Worm (Caenorhabditis elegans) whole organism, L3 larva: Measurements from ENCODE around the gene srlf-16.

ENCODE experiments used
- ZK546.5 ChIP-seq: sonication (generic microtip); optimal IDR thresholded peaks from 2 replicates; lab custom pipeline; 2017; ENCODE audit warnings: missing biosample characterization, missing genetic modification characterization
- aly-2 ChIP-seq: fragments of 150-350 bp; optimal IDR thresholded peaks from 2 replicates; lab custom pipeline; 2014; ENCODE audit warnings: missing biosample characterization, missing genetic modification characterization
- ama-1 ChIP-seq: fragments of 150-350 bp; optimal IDR thresholded peaks from 2 replicates; lab custom pipeline; 2018
- ceh-16 ChIP-seq: sonication (generic microtip); optimal IDR thresholded peaks from 2 replicates; lab custom pipeline; 2017; ENCODE audit warnings: missing biosample characterization, missing genetic modification characterization
- ceh-28 ChIP-seq: fragments of 150-350 bp; optimal IDR thresholded peaks from 2 replicates; lab custom pipeline; 2014; ENCODE audit warnings: missing biosample characterization, missing genetic modification reagents, missing genetic modification characterization
- ceh-82 ChIP-seq: fragments of 150-350 bp; optimal IDR thresholded peaks from 2 replicates; lab custom pipeline; 2014; ENCODE audit warnings: missing biosample characterization, missing genetic modification characterization
- ceh-9 ChIP-seq: sonication (generic microtip); optimal IDR thresholded peaks from 2 replicates; lab custom pipeline; 2018; ENCODE audit warnings: missing biosample characterization, missing genetic modification characterization
- daf-12 ChIP-seq: fragments of 150-350 bp; optimal IDR thresholded peaks from 2 replicates; lab custom pipeline; 2014; ENCODE audit warnings: missing biosample characterization, missing genetic modification reagents, missing genetic modification characterization
- egl-27 ChIP-seq: sonication (generic microtip); optimal IDR thresholded peaks from 4 replicates; lab custom pipeline; 2017; ENCODE audit warnings: missing biosample characterization, missing genetic modification reagents, missing genetic modification characterization
- egl-5 ChIP-seq: fragments of 150-350 bp; optimal IDR thresholded peaks from 2 replicates; lab custom pipeline; 2017; ENCODE audit warnings: missing biosample characterization, missing genetic modification reagents, missing genetic modification characterization, inconsistent platforms
- elt-1 ChIP-seq: fragments of 150-350 bp; optimal IDR thresholded peaks from 2 replicates; lab custom pipeline; 2014; ENCODE audit warnings: missing biosample characterization, missing genetic modification characterization
- elt-2 ChIP-seq: sonication (generic microtip); optimal IDR thresholded peaks from 2 replicates; lab custom pipeline; 2016; ENCODE audit warnings: missing genetic modification reagents, mild to moderate bottlenecking, missing genetic modification characterization, missing compliant biosample characterization
- eor-1 ChIP-seq, 2 experiments: fragments of 150-350 bp; optimal IDR thresholded peaks; 2 replicates each; lab custom pipeline; 2014 to 2018; ENCODE audit warnings: missing biosample characterization in 2 of 2, missing genetic modification characterization in 2 of 2
- fkh-10 ChIP-seq: sonication (generic microtip); optimal IDR thresholded peaks from 2 replicates; lab custom pipeline; 2017; ENCODE audit warnings: missing biosample characterization, missing genetic modification reagents, missing genetic modification characterization
- fkh-2 ChIP-seq: fragments of 150-350 bp; optimal IDR thresholded peaks from 2 replicates; lab custom pipeline; 2014; ENCODE audit warnings: missing biosample characterization, missing genetic modification reagents, missing genetic modification characterization
- hmg-11 ChIP-seq: sonication (generic microtip); optimal IDR thresholded peaks from 2 replicates; lab custom pipeline; 2016; ENCODE audit warnings: missing genetic modification characterization, missing compliant biosample characterization
- jun-1 ChIP-seq: fragments of 150-350 bp; optimal IDR thresholded peaks from 2 replicates; lab custom pipeline; 2014; ENCODE audit warnings: missing biosample characterization, missing genetic modification reagents, missing genetic modification characterization
- lin-15B ChIP-seq: fragments of 150-350 bp; optimal IDR thresholded peaks from 2 replicates; lab custom pipeline; 2014; ENCODE audit warnings: missing biosample characterization, missing genetic modification characterization
- lin-39 ChIP-seq: fragments of 150-350 bp; optimal IDR thresholded peaks from 2 replicates; lab custom pipeline; 2018; ENCODE audit warnings: missing biosample characterization, missing genetic modification reagents, missing genetic modification characterization
- lsy-12 ChIP-seq: sonication (generic microtip); optimal IDR thresholded peaks from 2 replicates; lab custom pipeline; 2016; ENCODE audit warnings: mild to moderate bottlenecking, missing genetic modification characterization, missing compliant biosample characterization
- mml-1 ChIP-seq: fragments of 150-350 bp; sonication (generic microtip); optimal IDR thresholded peaks from 3 replicates; lab custom pipeline; 2014; ENCODE audit warnings: missing biosample characterization, missing genetic modification characterization
- nfya-1 ChIP-seq: sonication (generic microtip); optimal IDR thresholded peaks from 2 replicates; lab custom pipeline; 2017; ENCODE audit warnings: missing genetic modification characterization, mild to moderate bottlenecking, missing compliant biosample characterization, antibody characterized with exemption, moderate library complexity; ENCODE audit not compliant: insufficient read depth
- nhr-11 ChIP-seq: fragments of 150-350 bp; optimal IDR thresholded peaks from 2 replicates; lab custom pipeline; 2014; ENCODE audit warnings: missing biosample characterization, missing genetic modification characterization
- nhr-12 ChIP-seq: fragments of 150-350 bp; optimal IDR thresholded peaks from 2 replicates; lab custom pipeline; 2014; ENCODE audit warnings: missing biosample characterization, missing genetic modification characterization
- nhr-43 ChIP-seq: sonication (generic microtip); optimal IDR thresholded peaks from 2 replicates; lab custom pipeline; 2016; ENCODE audit warnings: mild to moderate bottlenecking, missing genetic modification characterization, missing compliant biosample characterization; ENCODE audit not compliant: poor library complexity, severe bottlenecking
- nhr-67 ChIP-seq: fragments of 150-350 bp; optimal IDR thresholded peaks from 2 replicates; lab custom pipeline; 2014; ENCODE audit warnings: missing biosample characterization, missing genetic modification characterization
- nhr-76 ChIP-seq: fragments of 150-350 bp; sonication (generic microtip); optimal IDR thresholded peaks from 5 replicates; lab custom pipeline; 2014; ENCODE audit warnings: missing biosample characterization, missing genetic modification characterization
- nhr-77 ChIP-seq: fragments of 150-350 bp; optimal IDR thresholded peaks from 2 replicates; lab custom pipeline; 2014; ENCODE audit warnings: missing biosample characterization, missing genetic modification characterization
- pha-4 ChIP-seq: fragments of 150-350 bp; optimal IDR thresholded peaks from 2 replicates; lab custom pipeline; 2014; ENCODE audit warnings: missing biosample characterization, missing genetic modification reagents, missing genetic modification characterization
- pqm-1 ChIP-seq: fragments of 150-350 bp; optimal IDR thresholded peaks from 2 replicates; lab custom pipeline; 2017; ENCODE audit warnings: missing biosample characterization, missing genetic modification characterization, inconsistent platforms
- sea-2 ChIP-seq: fragments of 150-350 bp; sonication (generic microtip); optimal IDR thresholded peaks from 4 replicates; lab custom pipeline; 2014; ENCODE audit warnings: missing biosample characterization, missing genetic modification reagents, missing genetic modification characterization
- skn-1 ChIP-seq: fragments of 150-350 bp; optimal IDR thresholded peaks from 2 replicates; lab custom pipeline; 2014; ENCODE audit warnings: missing biosample characterization, missing genetic modification characterization
- snpc-4 ChIP-seq: fragments of 150-350 bp; optimal IDR thresholded peaks from 2 replicates; lab custom pipeline; 2014; ENCODE audit warnings: missing biosample characterization, missing genetic modification characterization
- tbx-2 ChIP-seq: sonication (generic microtip); optimal IDR thresholded peaks from 2 replicates; lab custom pipeline; 2016; ENCODE audit warnings: mild to moderate bottlenecking, missing genetic modification characterization, missing compliant biosample characterization
- unc-39 ChIP-seq: sonication (generic microtip); optimal IDR thresholded peaks from 4 replicates; lab custom pipeline; 2017; ENCODE audit warnings: missing biosample characterization, missing genetic modification characterization
- unc-62 ChIP-seq: fragments of 150-350 bp; sonication (generic microtip); optimal IDR thresholded peaks from 4 replicates; lab custom pipeline; 2014; ENCODE audit warnings: missing biosample characterization, missing genetic modification reagents, missing genetic modification characterization
- zag-1 ChIP-seq: fragments of 150-350 bp; optimal IDR thresholded peaks from 2 replicates; lab custom pipeline; 2014; ENCODE audit warnings: missing biosample characterization, missing genetic modification characterization

The srlf-16 gene

ce11 chrV:8079813-8080212 lies 24.8 kb upstream of the srlf-16 start:
- TF ChIP-seq tbx-2 (tag; lab: Kevin White, UChicago) (no peak), nhr-11 (tag; lab: Kevin White, UChicago) (no peak), sea-2 (GFP tag; lab: Kevin White, UChicago) (no peak)

ce11 chrV:8081579-8081978 lies 23.0 kb upstream of the srlf-16 start, which contains the start of gene str-131:
TSS of gene str-131 (minus strand) at chrV:8081679.
- TF ChIP-seq nfya-1 (tag; lab: Kevin White, UChicago) (no peak), snpc-4 (tag; lab: Kevin White, UChicago) (no peak), nhr-77 (no peak), aly-2 (tag; lab: Kevin White, UChicago) (no peak), egl-5 (no peak), lin-39 (no peak), nhr-43 (no peak), elt-2 (tag; lab: Kevin White, UChicago) (no peak), ceh-16 (tag; lab: Kevin White, UChicago) (no peak), hmg-11 (tag; lab: Kevin White, UChicago) (no peak), ceh-82 (no peak), sea-2 (GFP tag; lab: Kevin White, UChicago) (no peak), nhr-11 (tag; lab: Kevin White, UChicago) (no peak), lsy-12 (tag; lab: Kevin White, UChicago) (no peak), daf-12 (no peak), fkh-2 (tag; lab: Kevin White, UChicago) (no peak), lin-15B (tag; lab: Kevin White, UChicago) (no peak), nhr-76 (tag; lab: Kevin White, UChicago) (no peak), ama-1 (lab: Kevin White, UChicago) (no peak), fkh-10 (GFP tag; lab: Kevin White, UChicago) (no peak)

DNA sequence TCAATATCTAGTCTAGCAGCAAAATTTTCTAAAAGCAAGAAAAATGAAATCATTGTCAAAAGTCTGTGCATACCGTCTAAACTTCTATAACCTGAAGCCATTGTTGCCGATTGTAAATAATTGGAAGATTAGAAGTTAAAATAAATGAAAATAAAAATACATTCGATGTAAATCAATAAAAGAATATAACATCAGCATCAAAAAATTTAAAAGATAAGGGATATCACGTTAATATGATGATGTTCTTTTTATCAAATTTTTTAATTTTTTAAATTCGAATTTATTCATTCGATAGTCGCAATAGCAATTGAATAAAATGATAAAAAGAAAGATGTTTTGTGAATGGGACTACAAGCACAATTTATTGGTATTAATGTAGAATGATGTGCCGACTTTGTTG lies 19.4 kb upstream of the srlf-16 start, which contains the start of gene C09H5.7:
Gene C09H5.7, minus strand, starts transcription at position 101 of the 400 bp plus-strand sequence.
- TF ChIP-seq zag-1 (tag; lab: Kevin White, UChicago) (no peak), nhr-77 (no peak), ZK546.5 (no peak), ceh-16 (tag; lab: Kevin White, UChicago) (no peak), hmg-11 (tag; lab: Kevin White, UChicago) (no peak), skn-1 (tag; lab: Kevin White, UChicago) (no peak), pha-4 (no peak), fkh-10 (GFP tag; lab: Kevin White, UChicago) (no peak), pqm-1 (tag; lab: Kevin White, UChicago) (no peak), elt-2 (tag; lab: Kevin White, UChicago) (no peak), ceh-28 (tag; lab: Kevin White, UChicago) (no peak), eor-1 (tag; optimal IDR thresholded peaks at IDR 0.05; lab: Kevin White, UChicago) (no peak)

ce11 chrV:8090595-8090994 lies 14.0 kb upstream of the srlf-16 start, which contains the start of gene str-130:
TSS of gene str-130 (minus strand) at chrV:8090695.
- TF ChIP-seq mml-1 (tag; lab: Kevin White, UChicago) (no peak), nhr-12 (tag; lab: Kevin White, UChicago) (no peak), nhr-67 (tag; lab: Kevin White, UChicago) (no peak), unc-39 (tag; lab: Kevin White, UChicago) (no peak), eor-1 (tag; optimal IDR thresholded peaks at IDR 0.05; lab: Kevin White, UChicago) (no peak), ZK546.5 (no peak), ceh-82 (no peak), unc-62 (no peak), pha-4 (no peak), jun-1 (tag; lab: Kevin White, UChicago) (no peak), elt-1 (tag; lab: Kevin White, UChicago) (no peak), egl-27 (tag; lab: Kevin White, UChicago) (no peak), lin-39 (no peak), ceh-9 (tag; lab: Kevin White, UChicago) (no peak), nhr-76 (tag; lab: Kevin White, UChicago) (no peak), tbx-2 (tag; lab: Kevin White, UChicago) (no peak), sea-2 (GFP tag; lab: Kevin White, UChicago) (no peak)
